Worm (Caenorhabditis elegans): Measurements from ENCODE around the gene F14H8.8.

DNA sequence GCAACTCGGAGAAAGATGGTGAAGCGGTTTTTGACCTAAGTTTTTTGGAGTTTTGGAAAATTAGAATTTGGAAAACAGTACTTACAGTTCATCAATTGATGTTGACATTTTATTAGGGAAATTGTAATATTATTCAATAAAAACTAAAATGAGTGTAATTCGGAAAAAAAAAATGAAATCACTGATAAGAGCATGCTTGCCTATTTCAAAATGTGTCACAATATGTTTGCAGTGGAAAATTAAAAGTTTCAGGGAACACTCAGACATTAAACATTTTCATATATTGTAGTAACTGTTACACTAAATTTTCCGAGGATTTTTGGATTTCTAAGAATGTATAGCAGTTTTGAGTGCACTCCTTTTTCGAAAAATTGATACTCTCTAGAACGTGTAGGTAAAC lies 23.1 kb downstream of the F14H8.8 start, which contains the start of the genes fbxa-82 and C25D7.5:
- TF ChIP-seq skn-1 (tag; optimal IDR thresholded peaks at IDR 0.05) (no peak), snpc-4 (tag; optimal IDR thresholded peaks at IDR 0.05) (no peak), mdt-29 (GFP tag; IDR thresholded peaks at IDR 0.05) (no peak), lin-39 (tag; optimal IDR thresholded peaks at IDR 0.05) (no peak), nhr-6 (tag; optimal IDR thresholded peaks at IDR 0.05) (no peak), pha-4 (GFP tag; IDR thresholded peaks at IDR 0.05) (no peak), pha-4 (tag; optimal IDR thresholded peaks at IDR 0.05) (no peak), zag-1 (tag; optimal IDR thresholded peaks at IDR 0.05) (no peak), Y105C5A.15 (GFP tag; IDR thresholded peaks at IDR 0.05) (no peak), ztf-11 (tag; optimal IDR thresholded peaks at IDR 0.05) (no peak)
